Worm (Caenorhabditis elegans): Measurements from ENCODE around the gene wrt-2.

- TF ChIP-seq sptf-1 (tag; optimal IDR thresholded peaks at IDR 0.05) (no peak), snpc-4 (tag; optimal IDR thresholded peaks at IDR 0.05) (no peak), lsy-2 (tag; optimal IDR thresholded peaks at IDR 0.05) (no peak), lin-13 (tag; optimal IDR thresholded peaks at IDR 0.05) (no peak), nhr-237 (tag; optimal IDR thresholded peaks at IDR 0.05) (no peak), unc-62 (GFP tag; optimal IDR thresholded peaks at IDR 0.05) (no peak), cnd-1 (tag; optimal IDR thresholded peaks at IDR 0.05) (no peak), flh-1 (GFP tag; optimal IDR thresholded peaks at IDR 0.05) (no peak), nhr-2 (tag; optimal IDR thresholded peaks at IDR 0.05) (no peak), nhr-28 (tag; optimal IDR thresholded peaks at IDR 0.05) (no peak)
These were observed 38.1 kb downstream of the wrt-2 start for ce11 chrX:3056098-3056497.

Measured in whole organism, mixed stage, embryonic.